Worm (Caenorhabditis elegans) whole organism, L3 larva: ENCODE data around the gene hic-1.

Source experiments
- ceh-28 ChIP-seq: fragments of 150-350 bp; optimal IDR thresholded peaks from 2 replicates; lab custom pipeline; 2014; ENCODE audit warnings: missing biosample characterization, missing genetic modification reagents, missing genetic modification characterization
- eor-1 ChIP-seq, 2 experiments: fragments of 150-350 bp; optimal IDR thresholded peaks; 2 replicates each; lab custom pipeline; 2014 to 2018; ENCODE audit warnings: missing biosample characterization in 2 of 2, missing genetic modification characterization in 2 of 2
- jun-1 ChIP-seq: fragments of 150-350 bp; optimal IDR thresholded peaks from 2 replicates; lab custom pipeline; 2014; ENCODE audit warnings: missing biosample characterization, missing genetic modification reagents, missing genetic modification characterization

DNA sequence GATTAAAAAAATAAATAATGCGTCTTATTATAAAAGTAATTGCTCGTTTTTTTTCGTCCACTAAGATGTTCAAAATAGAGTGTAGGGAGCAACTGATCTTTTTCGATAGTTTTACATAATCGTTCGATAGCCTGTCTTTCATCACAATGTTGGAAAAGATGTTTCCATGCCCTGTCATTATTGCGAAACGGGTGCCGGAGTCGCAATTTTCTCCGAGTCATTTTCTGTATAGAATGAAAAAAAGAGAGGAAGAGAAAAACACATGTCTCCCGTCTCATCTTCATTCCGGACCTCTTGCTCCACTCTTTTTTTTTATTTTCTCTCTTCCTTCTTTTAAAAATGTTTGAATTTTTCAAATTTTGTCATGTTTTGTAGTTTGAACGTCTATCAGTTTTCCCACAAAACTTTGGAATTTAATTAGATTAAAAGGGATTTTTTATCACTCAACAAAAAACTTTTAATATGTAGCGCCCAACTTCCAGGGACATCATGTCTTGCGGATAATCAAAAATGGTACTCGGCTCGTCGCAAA lies 45.8 kb downstream of the hic-1 start, which contains the start of gene svh-2:
- TF ChIP-seq ceh-28 (tag; lab: Kevin White, UChicago) = no peak
- TF ChIP-seq jun-1 (tag; lab: Kevin White, UChicago) = no peak
- TF ChIP-seq eor-1 (tag; optimal IDR thresholded peaks at IDR 0.05; lab: Kevin White, UChicago) = no peak
